Worm (Caenorhabditis elegans) whole organism, L1 larva: ENCODE data around the gene sri-61.

Experiments
- alr-1 ChIP-seq: fragments of 200-800 bp; sonication (Bioruptor generic); optimal IDR thresholded peaks from 2 replicates; lab custom pipeline; 2018; ENCODE audit warnings: borderline replicate concordance, mild to moderate bottlenecking, missing genetic modification characterization, missing compliant biosample characterization
- aly-2 ChIP-seq: fragments of 150-350 bp; optimal IDR thresholded peaks from 2 replicates; lab custom pipeline; 2014; ENCODE audit warnings: missing biosample characterization, missing genetic modification characterization
- blmp-1 ChIP-seq: fragments of 150-350 bp; optimal IDR thresholded peaks from 2 replicates; lab custom pipeline; 2014; ENCODE audit warnings: missing biosample characterization, missing genetic modification characterization
- nhr-85 ChIP-seq: sonication (generic microtip); peaks from one replicate; lab custom pipeline; 2016; ENCODE audit warnings: missing genetic modification characterization, inconsistent platforms, missing compliant biosample characterization

- no peak for TF ChIP-seq nhr-85 (tag; lab: Kevin White, UChicago)
- TF ChIP-seq aly-2 = no peak
- no peak for TF ChIP-seq blmp-1 (tag; lab: Kevin White, UChicago)
- TF ChIP-seq alr-1 = no peak
Observed at ce11 chrII:2686985-2687675, 13.0 kb downstream of the sri-61 start, which contains the start of the genes sup-9 and nspf-1.
